Fruit fly (Drosophila melanogaster) Kc167 (cell line): Measurements from ENCODE around the gene puc.

ENCODE experiments used
- Myc ChIP-seq: fragments of >200 bp; optimal IDR thresholded peaks from 2 replicates; lab custom pipeline; 2017; ENCODE audit warnings: missing external identifiers
- h ChIP-seq: fragments of >200 bp; optimal IDR thresholded peaks from 3 replicates; lab custom pipeline; 2018; ENCODE audit warnings: missing external identifiers

DNA sequence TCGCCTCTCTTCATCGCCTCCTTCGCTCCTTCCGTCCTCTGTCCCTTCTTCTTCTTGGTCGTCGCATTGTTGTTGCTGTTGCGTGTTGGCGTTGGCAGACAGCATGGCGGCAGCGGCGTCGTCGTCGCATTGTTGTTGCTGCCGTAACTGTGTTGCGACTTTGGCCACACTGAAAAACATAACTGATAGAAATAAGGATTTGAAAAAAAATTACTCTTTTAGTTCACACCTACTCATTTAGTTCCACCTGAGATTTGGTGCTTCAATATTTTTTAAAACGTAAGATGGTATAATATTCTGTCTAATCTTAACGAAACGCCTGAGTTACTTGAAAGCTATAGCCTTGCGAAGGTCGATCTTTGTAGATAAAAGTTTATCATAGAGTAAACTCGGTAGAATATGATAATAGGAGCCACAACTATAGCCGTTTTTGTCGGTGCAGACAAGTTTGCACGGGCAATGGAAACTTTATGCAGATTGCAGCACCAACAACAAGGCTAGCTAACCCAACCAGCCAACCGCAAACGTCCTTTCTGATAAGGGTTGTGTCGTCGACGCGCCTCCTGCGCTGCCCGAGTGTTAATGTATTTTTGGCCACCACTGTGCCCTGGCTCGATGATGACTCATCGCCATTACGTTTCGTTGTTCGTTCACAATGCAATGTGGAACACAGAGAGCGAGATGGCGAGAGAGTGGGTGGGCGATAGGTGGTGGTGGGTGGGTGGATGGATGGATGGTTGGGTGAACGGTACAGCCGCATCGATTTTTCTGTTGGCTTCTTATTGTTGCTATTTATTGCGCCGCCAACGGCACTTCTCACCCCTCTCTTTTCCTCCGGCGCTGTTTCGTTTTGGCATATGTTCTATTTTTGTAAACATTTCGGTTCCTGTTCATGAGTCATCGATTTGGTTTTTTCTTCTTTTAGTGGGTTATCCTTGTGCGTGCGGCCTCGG, 8.0 kb downstream of the puc start:
- no peak for TF ChIP-seq Myc (lab: Kevin White, UChicago)
- TF ChIP-seq h (lab: Kevin White, UChicago) = no peak
